Fruit fly (Drosophila melanogaster) S2 (cell line): Measurements from ENCODE around the gene yellow-c.

ENCODE experiments used
- CG8478 ChIP-seq: fragments of >200 bp; optimal IDR thresholded peaks from 2 replicates; lab custom pipeline; 2018
- CTCF ChIP-seq, 2 experiments: fragments of >200 bp; optimal IDR thresholded peaks; 2 replicates each; lab custom pipeline; 2018

- TF ChIP-seq CG8478 (lab: Kevin White, UChicago) (no peak), CTCF (optimal IDR thresholded peaks at IDR 0.05; lab: Kevin White, UChicago) (no peak)
Observed at dm6 chr2L:15011779-15012178, 23.4 kb upstream of the yellow-c start.
